Worm (Caenorhabditis elegans): Measurements from ENCODE around the gene jhdm-1.

DNA sequence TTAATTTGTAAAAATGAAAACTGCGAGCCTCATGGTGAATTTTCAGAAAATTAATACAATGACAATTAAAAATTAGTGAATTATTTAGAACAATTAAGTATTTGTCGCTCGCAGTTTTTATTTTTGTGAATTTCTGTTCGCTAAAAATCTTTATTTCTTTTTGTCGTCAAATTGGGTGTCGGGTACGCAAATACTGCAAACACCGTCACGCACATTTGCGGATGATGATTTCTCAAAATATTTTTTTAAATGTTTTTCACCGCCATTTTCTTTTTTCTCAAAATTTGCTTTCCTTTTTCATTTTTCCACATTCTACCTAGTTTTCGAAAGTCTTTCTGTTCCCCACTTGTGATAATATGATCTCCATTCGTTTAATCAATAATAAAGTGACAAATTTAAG, 34.6 kb downstream of the jhdm-1 start:
- TF ChIP-seq ztf-23 (GFP tag; IDR thresholded peaks at IDR 0.05): no peak
- no peak for TF ChIP-seq flt-1 (GFP tag; IDR thresholded peaks at IDR 0.05)
- TF ChIP-seq tab-1 (GFP tag; IDR thresholded peaks at IDR 0.05): no peak
- no peak for TF ChIP-seq T22C8.4 (GFP tag; IDR thresholded peaks at IDR 0.05)
- TF ChIP-seq klf-2 (GFP tag; conservative IDR thresholded peaks at IDR 0.05): no peak
- TF ChIP-seq ref-1 (GFP tag; conservative IDR thresholded peaks at IDR 0.05): no peak
- TF ChIP-seq med-1 (GFP tag; optimal IDR thresholded peaks at IDR 0.05; ENCODE audit: insufficient read depth): no peak
- no peak for TF ChIP-seq cog-1 (tag; optimal IDR thresholded peaks at IDR 0.05)
